Worm (Caenorhabditis elegans) whole organism, late embryonic: Measurements from ENCODE around the gene jmjd-1.1.

Experiments used
- ceh-14 ChIP-seq: sonication (generic microtip); optimal IDR thresholded peaks from 2 replicates; lab custom pipeline; 2016; ENCODE audit warnings: missing genotype, missing genetic modification characterization, missing compliant biosample characterization
- ceh-18 ChIP-seq: sonication (generic microtip); optimal IDR thresholded peaks from 2 replicates; lab custom pipeline; 2016; ENCODE audit warnings: missing genetic modification characterization, missing compliant biosample characterization

Gene jmjd-1.1

ce11 chrII:11856361-11856760, 50.0 kb downstream of the jmjd-1.1 start, which contains the start of gene clh-1:
TSS of gene clh-1 (minus strand) at chrII:11856461.
- TF ChIP-seq ceh-18 (tag; lab: Kevin White, UChicago): no peak
- no peak for TF ChIP-seq ceh-14
